Fruit fly (Drosophila melanogaster) whole organism, embryonic: Measurements from ENCODE around the gene Rnp4F.
A peak's percentile ranks its signal among the peaks of the same experiment; 100 is the strongest.

ENCODE experiments used
- Adf1 ChIP-seq: fragments of 200-800 bp; sonication (Bioruptor generic); IDR thresholded peaks from 2 replicates; pipeline ENCODE4 v1.3.6; 2022; ENCODE audit warnings: missing biosample characterization, missing genetic modification characterization
- Awh ChIP-seq: fragments of 200-800 bp; sonication (Bioruptor generic); IDR thresholded peaks from 2 replicates; pipeline ENCODE4, ENCODE4 v1.3.6; 2022; ENCODE audit warnings: missing biosample characterization, missing genetic modification characterization
- CG10147 ChIP-seq: fragments of 200-800 bp; sonication (Bioruptor generic); optimal IDR thresholded peaks from 2 replicates; lab custom pipeline; 2019; ENCODE audit warnings: missing biosample characterization, mild to moderate bottlenecking, missing genetic modification characterization, moderate library complexity
- CG10565 ChIP-seq: fragments of 200-800 bp; sonication (Bioruptor generic); optimal IDR thresholded peaks from 3 replicates; lab custom pipeline; 2016; ENCODE audit warnings: missing biosample characterization, mild to moderate bottlenecking, missing genetic modification characterization
- CG11093 ChIP-seq: fragments of 200-800 bp; sonication (Bioruptor generic); IDR thresholded peaks from 3 replicates; pipeline ENCODE4 v1.3.6; 2022; ENCODE audit warnings: missing biosample characterization, missing genetic modification characterization
- CG11695 ChIP-seq: fragments of 200-800 bp; sonication (Bioruptor generic); IDR thresholded peaks from 3 replicates; pipeline ENCODE4 v1.3.6; 2022; ENCODE audit warnings: missing biosample characterization, missing genetic modification characterization
- CG11696 ChIP-seq: fragments of 200-800 bp; sonication (Bioruptor generic); IDR thresholded peaks from 2 replicates; pipeline ENCODE4 v1.3.6; 2022; ENCODE audit warnings: missing biosample characterization, missing genetic modification characterization
- CG11723 ChIP-seq: fragments of 200-800 bp; sonication (Bioruptor generic); optimal IDR thresholded peaks from 2 replicates; lab custom pipeline; 2017; ENCODE audit warnings: missing biosample characterization, mild to moderate bottlenecking, missing genetic modification characterization
- CG12219 ChIP-seq: fragments of 200-800 bp; sonication (Bioruptor generic); optimal IDR thresholded peaks from 3 replicates; lab custom pipeline; 2018; ENCODE audit warnings: missing biosample characterization, mild to moderate bottlenecking, missing genetic modification characterization
- CG12659 ChIP-seq: fragments of 200-800 bp; sonication (Bioruptor generic); optimal IDR thresholded peaks from 3 replicates; lab custom pipeline; 2017; ENCODE audit warnings: mild to moderate bottlenecking, missing biosample characterization, missing genetic modification reagents, missing genetic modification characterization
- CG14014 ChIP-seq: fragments of 200-800 bp; sonication (Bioruptor generic); IDR thresholded peaks from 2 replicates; pipeline ENCODE4 v1.3.6; 2022; ENCODE audit warnings: missing biosample characterization, missing genetic modification characterization
- CG14710 ChIP-seq: fragments of 200-800 bp; sonication (Bioruptor generic); optimal IDR thresholded peaks from 3 replicates; lab custom pipeline; 2019; ENCODE audit warnings: missing biosample characterization, mild to moderate bottlenecking, missing genetic modification characterization, moderate library complexity
- CG16815 ChIP-seq: fragments of 200-800 bp; sonication (Bioruptor generic); optimal IDR thresholded peaks from 3 replicates; lab custom pipeline; 2017; ENCODE audit warnings: missing biosample characterization, mild to moderate bottlenecking, missing genetic modification characterization
- CG17361 ChIP-seq: fragments of 200-800 bp; sonication (Bioruptor generic); IDR thresholded peaks from 3 replicates; pipeline ENCODE4 v1.3.6; 2022; ENCODE audit warnings: missing biosample characterization, missing genetic modification characterization
- CG17802 ChIP-seq: fragments of 200-800 bp; sonication (Bioruptor generic); optimal IDR thresholded peaks from 2 replicates; lab custom pipeline; 2018; ENCODE audit warnings: missing biosample characterization, mild to moderate bottlenecking, missing genetic modification characterization, moderate library complexity
- CG18011 ChIP-seq: fragments of 200-800 bp; sonication (Bioruptor generic); optimal IDR thresholded peaks from 2 replicates; lab custom pipeline; 2017; ENCODE audit warnings: missing biosample characterization, missing genetic modification characterization, mild to moderate bottlenecking, moderate library complexity, missing genotype
- CG2875 ChIP-seq: fragments of 200-800 bp; sonication (Bioruptor generic); optimal IDR thresholded peaks from 2 replicates; lab custom pipeline; 2017; ENCODE audit warnings: missing biosample characterization, mild to moderate bottlenecking, missing genetic modification characterization, missing genetic modification reagents
- CG32532 ChIP-seq: fragments of 200-800 bp; sonication (Bioruptor generic); IDR thresholded peaks from 2 replicates; pipeline ENCODE4 v1.3.6; 2022; ENCODE audit warnings: missing biosample characterization, missing genetic modification characterization
- CG6813 ChIP-seq: fragments of 200-800 bp; sonication (Bioruptor generic); optimal IDR thresholded peaks from 2 replicates; lab custom pipeline; 2017; ENCODE audit warnings: missing biosample characterization, missing genetic modification characterization, mild to moderate bottlenecking, moderate library complexity, missing genetic modification reagents
- CG7271 ChIP-seq: fragments of 200-800 bp; sonication (Bioruptor generic); optimal IDR thresholded peaks from 2 replicates; lab custom pipeline; 2018; ENCODE audit warnings: missing biosample characterization, mild to moderate bottlenecking, missing genetic modification characterization, moderate library complexity
- CG9797 ChIP-seq: fragments of 200-800 bp; sonication (Bioruptor generic); optimal IDR thresholded peaks from 3 replicates; lab custom pipeline; 2018; ENCODE audit warnings: missing biosample characterization, mild to moderate bottlenecking, missing genetic modification characterization
- Dp ChIP-seq: fragments of 200-800 bp; sonication (Bioruptor generic); optimal IDR thresholded peaks from 2 replicates; lab custom pipeline; 2018; ENCODE audit warnings: missing biosample characterization, mild to moderate bottlenecking, missing genetic modification characterization, moderate library complexity
- Dref ChIP-seq: fragments of 200-800 bp; sonication (Bioruptor generic); IDR thresholded peaks from 2 replicates; pipeline ENCODE4 v1.3.6; 2022; ENCODE audit warnings: missing biosample characterization, missing genetic modification characterization
- Elba2 ChIP-seq: fragments of 200-800 bp; sonication (Bioruptor generic); optimal IDR thresholded peaks from 3 replicates; lab custom pipeline; 2016; ENCODE audit warnings: missing biosample characterization, missing genetic modification characterization
- HHEX ChIP-seq: fragments of 200-800 bp; sonication (Bioruptor generic); optimal IDR thresholded peaks from 3 replicates; lab custom pipeline; 2017; ENCODE audit warnings: missing biosample characterization, mild to moderate bottlenecking, missing genetic modification characterization, missing genetic modification reagents
- Hr51 ChIP-seq, 2 experiments: fragments of 200-800 bp; sonication (Bioruptor generic); optimal IDR thresholded peaks; 2 replicates in 1 of 2; 3 replicates in 1 of 2; lab custom pipeline; 2016 to 2018; ENCODE audit warnings: missing biosample characterization in 2 of 2, missing genetic modification characterization in 2 of 2, mild to moderate bottlenecking in 1 of 2, moderate library complexity in 1 of 2
- Hr78 ChIP-seq, 2 experiments: fragments of 200-800 bp in 1 of 2; fragments of >200 bp in 1 of 2; sonication (Bioruptor generic) in 1 of 2; optimal IDR thresholded peaks; 2 replicates each; lab custom pipeline; 2017 to 2019; ENCODE audit warnings: missing biosample characterization in 2 of 2, missing genetic modification characterization in 2 of 2, mild to moderate bottlenecking in 1 of 2, moderate library complexity in 1 of 2
- Hsf ChIP-seq: fragments of 200-800 bp; sonication (Bioruptor generic); optimal IDR thresholded peaks from 3 replicates; lab custom pipeline; 2016; ENCODE audit warnings: missing biosample characterization, missing genetic modification characterization
- Jarid2 ChIP-seq: fragments of 200-800 bp; sonication (Bioruptor generic); optimal IDR thresholded peaks from 3 replicates; lab custom pipeline; 2017; ENCODE audit warnings: mild to moderate bottlenecking, missing biosample characterization, missing genetic modification reagents, missing genetic modification characterization
- Lim3 ChIP-seq: fragments of 200-800 bp; sonication (Bioruptor generic); IDR thresholded peaks from 2 replicates; pipeline ENCODE4 v1.3.6; 2022; ENCODE audit warnings: missing biosample characterization, missing genetic modification characterization
- Ptx1 ChIP-seq: fragments of 200-800 bp; sonication (Bioruptor generic); IDR thresholded peaks from 2 replicates; pipeline ENCODE4 v1.3.6; 2022; ENCODE audit warnings: missing biosample characterization, missing genetic modification characterization
- Scr ChIP-seq: fragments of 200-800 bp; sonication (Bioruptor generic); IDR thresholded peaks from 2 replicates; pipeline ENCODE4 v1.3.6; 2022; ENCODE audit warnings: missing biosample characterization, missing genetic modification characterization; ENCODE audit not compliant: partially characterized antibody
- Spps ChIP-seq: fragments of 200-800 bp; sonication (Bioruptor generic); optimal IDR thresholded peaks from 2 replicates; lab custom pipeline; 2018; ENCODE audit warnings: missing biosample characterization, mild to moderate bottlenecking, missing genetic modification characterization
- Sry-δ ChIP-seq: fragments of 200-800 bp; sonication (Bioruptor generic); optimal IDR thresholded peaks from 2 replicates; lab custom pipeline; 2016; ENCODE audit warnings: missing biosample characterization, missing genetic modification characterization
- ara ChIP-seq: fragments of 200-800 bp; sonication (Bioruptor generic); IDR thresholded peaks from 2 replicates; pipeline ENCODE4 v1.3.6; 2022; ENCODE audit warnings: missing biosample characterization, missing genetic modification characterization
- btn ChIP-seq: fragments of 200-800 bp; sonication (Bioruptor generic); optimal IDR thresholded peaks from 2 replicates; lab custom pipeline; 2016; ENCODE audit warnings: missing biosample characterization, missing genetic modification characterization
- cg ChIP-seq: fragments of 200-800 bp; sonication (Bioruptor generic); optimal IDR thresholded peaks from 3 replicates; lab custom pipeline; 2019; ENCODE audit warnings: missing biosample characterization, mild to moderate bottlenecking, missing genetic modification characterization, moderate library complexity
- crc ChIP-seq: fragments of 200-800 bp; sonication (Bioruptor generic); optimal IDR thresholded peaks from 2 replicates; lab custom pipeline; 2016; ENCODE audit warnings: missing biosample characterization, missing genetic modification characterization
- crp ChIP-seq, 2 experiments: fragments of 200-800 bp; sonication (Bioruptor generic); optimal IDR thresholded peaks; 2 replicates in 1 of 2; 3 replicates in 1 of 2; lab custom pipeline; 2017; ENCODE audit warnings: missing biosample characterization in 2 of 2, missing genetic modification characterization in 2 of 2, mild to moderate bottlenecking in 1 of 2, moderate library complexity in 1 of 2
- fd3F ChIP-seq: fragments of 200-800 bp; sonication (Bioruptor generic); optimal IDR thresholded peaks from 2 replicates; lab custom pipeline; 2018; ENCODE audit warnings: missing biosample characterization, mild to moderate bottlenecking, missing genetic modification characterization, moderate library complexity
- gcm2 ChIP-seq: fragments of 200-800 bp; sonication (Bioruptor generic); optimal IDR thresholded peaks from 2 replicates; lab custom pipeline; 2016; ENCODE audit warnings: missing biosample characterization, missing genetic modification characterization
- h ChIP-seq: fragments of >200 bp; optimal IDR thresholded peaks from 2 replicates; lab custom pipeline; 2017
- hth ChIP-seq: fragments of >200 bp; optimal IDR thresholded peaks from 2 replicates; lab custom pipeline; 2017; ENCODE audit warnings: inconsistent platforms
- kah ChIP-seq: fragments of 200-800 bp; sonication (Bioruptor generic); optimal IDR thresholded peaks from 2 replicates; lab custom pipeline; 2018; ENCODE audit warnings: missing biosample characterization, mild to moderate bottlenecking, missing genetic modification characterization
- maf-S ChIP-seq: fragments of 200-800 bp; sonication (Bioruptor generic); optimal IDR thresholded peaks from 2 replicates; lab custom pipeline; 2016; ENCODE audit warnings: missing biosample characterization, missing genetic modification characterization
- nom ChIP-seq: fragments of 200-800 bp; sonication (Bioruptor generic); optimal IDR thresholded peaks from 2 replicates; lab custom pipeline; 2017; ENCODE audit warnings: missing biosample characterization, missing genetic modification characterization, mild to moderate bottlenecking, moderate library complexity, missing genetic modification reagents
- pan ChIP-seq, 4 experiments: fragments of >200 bp in 3 of 4; fragments of 200-800 bp in 1 of 4; sonication (Bioruptor generic) in 1 of 4; optimal IDR thresholded peaks in 3 of 4; IDR thresholded peaks in 1 of 4; 2 replicates each; pipeline versions ENCODE4 v1.3.6 to Lab custom; 2017 to 2022; ENCODE audit warnings: missing biosample characterization in 2 of 4, missing genetic modification characterization in 2 of 4, mixed read lengths in 1 of 4
- shn ChIP-seq: fragments of 200-800 bp; sonication (Bioruptor generic); optimal IDR thresholded peaks from 3 replicates; lab custom pipeline; 2016; ENCODE audit warnings: missing biosample characterization, missing genetic modification characterization
- slou ChIP-seq: fragments of 200-800 bp; sonication (Bioruptor generic); optimal IDR thresholded peaks from 3 replicates; lab custom pipeline; 2016; ENCODE audit warnings: missing biosample characterization, missing genetic modification characterization
- usp ChIP-seq: fragments of >200 bp; optimal IDR thresholded peaks from 2 replicates; lab custom pipeline; 2017; ENCODE audit warnings: missing biosample characterization, missing genetic modification characterization

The Rnp4F gene

DNA sequence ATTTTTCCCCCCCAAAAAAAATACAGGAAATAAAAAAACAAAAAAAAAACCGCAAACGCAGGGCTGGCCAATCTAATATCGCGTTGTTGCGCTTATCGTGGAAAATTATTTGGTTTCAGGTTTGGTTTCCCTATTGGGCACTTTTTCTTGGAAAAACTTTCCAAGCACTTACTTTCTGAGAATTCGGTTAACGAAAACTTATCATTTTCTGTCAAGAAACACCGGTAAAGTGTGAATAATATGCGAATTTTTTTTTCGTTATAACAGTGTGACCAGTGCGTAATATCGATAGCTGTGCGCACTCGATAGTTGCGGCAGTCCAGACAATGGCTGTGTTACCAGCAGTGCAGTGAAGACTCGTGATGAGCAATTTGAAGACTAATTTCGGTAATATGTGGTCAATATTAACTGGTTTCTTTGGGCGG is at the start of gene Rnp4F (continued):
- no peak for TF ChIP-seq usp (GFP tag; lab: Kevin White, UChicago)
- no peak for TF ChIP-seq CG11723 (GFP tag; lab: Kevin White, UChicago)
- peak; percentile 48 for TF ChIP-seq CG16815 (GFP tag; lab: Kevin White, UChicago)
- TF ChIP-seq Awh (GFP tag; lab: Robert Waterston, UW): no peak
- no peak for TF ChIP-seq CG2875 (GFP tag; lab: Kevin White, UChicago)
- TF ChIP-seq Hsf (GFP tag; lab: Kevin White, UChicago): peak; percentile 69
- TF ChIP-seq Ptx1 (GFP tag; lab: Robert Waterston, UW): peak; percentile 72
- no peak for TF ChIP-seq Spps
- no peak for TF ChIP-seq pan (optimal IDR thresholded peaks at IDR 0.05; lab: Kevin White, UChicago)
- peak in 1 of 2 experiments; percentile 67 for TF ChIP-seq pan (GFP tag; optimal IDR thresholded peaks at IDR 0.05 in 1 of 2, IDR thresholded peaks at IDR 0.05 in 1 of 2)
- no peak for TF ChIP-seq CG7271 (tag; lab: Kevin White, UChicago)
- TF ChIP-seq CG12219: no peak
- TF ChIP-seq fd3F (GFP tag; lab: Kevin White, UChicago): peak; percentile 21
- peak; percentile 28 for TF ChIP-seq CG6813 (GFP tag; lab: Kevin White, UChicago)
- TF ChIP-seq Elba2 (GFP tag; lab: Kevin White, UChicago): peak; percentile 75
- peak; percentile 94 for TF ChIP-seq Sry-δ (GFP tag; lab: Kevin White, UChicago)
- TF ChIP-seq CG12659 (GFP tag; lab: Kevin White, UChicago): peak; percentile 70
- TF ChIP-seq CG17802: peak; percentile 96
- peak; percentile 68 for TF ChIP-seq maf-S (GFP tag; lab: Kevin White, UChicago)
- TF ChIP-seq crc (GFP tag; lab: Kevin White, UChicago): no peak
- TF ChIP-seq ara (GFP tag; lab: Robert Waterston, UW): peak; percentile 67
- TF ChIP-seq hth: no peak
- no peak for TF ChIP-seq gcm2 (GFP tag; lab: Kevin White, UChicago)
- no peak for TF ChIP-seq CG11696
- peak; percentile 48 for TF ChIP-seq CG18011 (GFP tag; lab: Kevin White, UChicago)
- TF ChIP-seq HHEX (GFP tag; lab: Kevin White, UChicago): peak; percentile 53
- TF ChIP-seq crp (GFP tag; optimal IDR thresholded peaks at IDR 0.05; lab: Kevin White, UChicago): peak in 1 of 2 experiments; percentile 15
- TF ChIP-seq Hr78 (GFP tag; optimal IDR thresholded peaks at IDR 0.05; lab: Kevin White, UChicago): no peak
- peak; percentile 74 for TF ChIP-seq CG9797 (GFP tag; lab: Kevin White, UChicago)
- no peak; the same call in 1 of the 2 replicates for TF ChIP-seq Adf1 (GFP tag; lab: Robert Waterston, UW)
- peak; percentile 82 for TF ChIP-seq shn (GFP tag; lab: Kevin White, UChicago)
- no peak for TF ChIP-seq CG10565 (GFP tag; lab: Kevin White, UChicago)
- TF ChIP-seq Lim3 (GFP tag; lab: Robert Waterston, UW): no peak
- no peak for TF ChIP-seq Jarid2 (GFP tag; lab: Kevin White, UChicago)
- TF ChIP-seq Scr (GFP tag; lab: Robert Waterston, UW): peak; percentile 86
- peak in 1 of 2 experiments; percentile 31 for TF ChIP-seq Hr51 (GFP tag; optimal IDR thresholded peaks at IDR 0.05; lab: Kevin White, UChicago)
- peak; percentile 47 for TF ChIP-seq slou (GFP tag; lab: Kevin White, UChicago)
- no peak for TF ChIP-seq CG11695 (GFP tag; lab: Robert Waterston, UW)
- TF ChIP-seq Dref (GFP tag; lab: Robert Waterston, UW): peak; percentile 78
- peak; percentile 55 for TF ChIP-seq Dp (GFP tag; lab: Kevin White, UChicago)
- peak; percentile 18 for TF ChIP-seq CG10147 (GFP tag; lab: Kevin White, UChicago)
- no peak for TF ChIP-seq cg (GFP tag; lab: Kevin White, UChicago)
- TF ChIP-seq btn (GFP tag; lab: Kevin White, UChicago): peak; percentile 13
- peak; percentile 76 for TF ChIP-seq nom (GFP tag; lab: Kevin White, UChicago)
- no peak for TF ChIP-seq kah
- no peak; the same call in 1 of the 3 replicates for TF ChIP-seq CG17361 (GFP tag; lab: Robert Waterston, UW)
- TF ChIP-seq CG32532 (GFP tag; lab: Robert Waterston, UW): peak; percentile 72
- TF ChIP-seq CG11093: peak; percentile 37; the same call in 1 of the 3 replicates
- peak; percentile 50 for TF ChIP-seq CG14710
- no peak for TF ChIP-seq h (lab: Kevin White, UChicago)
- peak; percentile 57; the same call in 1 of the 2 replicates for TF ChIP-seq CG14014 (GFP tag; lab: Robert Waterston, UW)
